Worm (Caenorhabditis elegans): ENCODE measurements around the gene sor-1.

Gene sor-1

ce11 chrIII:8402633-8403032 is 15.3 kb upstream of the sor-1 start:
- no peak for TF ChIP-seq blmp-1 (tag; optimal IDR thresholded peaks at IDR 0.05)

- TF ChIP-seq nhr-237 (tag; optimal IDR thresholded peaks at IDR 0.05) = no peak
- TF ChIP-seq drap-1 (GFP tag; optimal IDR thresholded peaks at IDR 0.05) = no peak
- TF ChIP-seq ham-2 (GFP tag; optimal IDR thresholded peaks at IDR 0.05) = no peak
- TF ChIP-seq bed-3 (GFP tag; optimal IDR thresholded peaks at IDR 0.05) = no peak
- TF ChIP-seq nhr-2 (tag; optimal IDR thresholded peaks at IDR 0.05) = no peak
- TF ChIP-seq sptf-1 (tag; optimal IDR thresholded peaks at IDR 0.05) = no peak
- TF ChIP-seq mab-5 (tag; optimal IDR thresholded peaks at IDR 0.05) = no peak
- TF ChIP-seq hlh-1 (tag; optimal IDR thresholded peaks at IDR 0.05) = no peak
- TF ChIP-seq nhr-12 (tag; optimal IDR thresholded peaks at IDR 0.05) = no peak
Measured at ce11 chrIII:8403507-8403906, 14.5 kb upstream of the sor-1 start, which contains the start of gene cutc-1. TSS of gene cutc-1 (minus strand) at chrIII:8403607.

ce11 chrIII:8405449-8405962 is 12.5 kb upstream of the sor-1 start, which contains the start of the genes ubxn-4 and cyy-1:
TSS of gene ubxn-4 (minus strand) at chrIII:8405562.
TSS of gene cyy-1 (plus strand) at chrIII:8405874.
- TF ChIP-seq mab-5 (tag; optimal IDR thresholded peaks at IDR 0.05) (no peak), mep-1 (tag; optimal IDR thresholded peaks at IDR 0.05) (peak; percentile 44), pha-4 (tag; optimal IDR thresholded peaks at IDR 0.05) (no peak), lsy-2 (tag; optimal IDR thresholded peaks at IDR 0.05) (peak; percentile 42), elt-3 (tag; optimal IDR thresholded peaks at IDR 0.05) (no peak), ces-1 (GFP tag; optimal IDR thresholded peaks at IDR 0.05) (peak; percentile 42)

ce11 chrIII:8409166-8409565 is 8.8 kb upstream of the sor-1 start, which contains the start of gene ZK353.9:
TSS of gene ZK353.9 (plus strand) at chrIII:8409496.
- TF ChIP-seq sem-2 (GFP tag; optimal IDR thresholded peaks at IDR 0.05) (no peak), ces-1 (GFP tag; optimal IDR thresholded peaks at IDR 0.05) (no peak), flh-1 (GFP tag; optimal IDR thresholded peaks at IDR 0.05) (no peak), nhr-2 (tag; optimal IDR thresholded peaks at IDR 0.05) (no peak), bed-3 (GFP tag; optimal IDR thresholded peaks at IDR 0.05) (no peak), elt-3 (tag; optimal IDR thresholded peaks at IDR 0.05) (no peak), unc-120 (tag; optimal IDR thresholded peaks at IDR 0.05; ENCODE audit: poor library complexity, severe bottlenecking) (no peak), nhr-28 (tag; optimal IDR thresholded peaks at IDR 0.05) (no peak), nhr-12 (tag; optimal IDR thresholded peaks at IDR 0.05) (no peak), tbx-8 (GFP tag; optimal IDR thresholded peaks at IDR 0.05) (no peak)

- TF ChIP-seq nhr-28 (tag; optimal IDR thresholded peaks at IDR 0.05) = no peak
- TF ChIP-seq unc-62 (GFP tag; optimal IDR thresholded peaks at IDR 0.05) = peak; percentile 50
Measured at ce11 chrIII:8410747-8411146, 7.2 kb upstream of the sor-1 start.

ce11 chrIII:8411976-8412375 is 6.0 kb upstream of the sor-1 start:
- TF ChIP-seq ztf-11 (tag; optimal IDR thresholded peaks at IDR 0.05) = no peak
- TF ChIP-seq lsy-2 (tag; optimal IDR thresholded peaks at IDR 0.05) = peak; percentile 80
- peak; percentile 5 for TF ChIP-seq drap-1 (GFP tag; optimal IDR thresholded peaks at IDR 0.05)
- TF ChIP-seq blmp-1 (tag; optimal IDR thresholded peaks at IDR 0.05) = no peak
- TF ChIP-seq ham-2 (GFP tag; optimal IDR thresholded peaks at IDR 0.05) = peak; percentile 30
- TF ChIP-seq nhr-2 (tag; optimal IDR thresholded peaks at IDR 0.05) = peak; percentile 30
- TF ChIP-seq mls-2 (tag; optimal IDR thresholded peaks at IDR 0.05) = peak; percentile 62
- no peak for TF ChIP-seq elt-3 (tag; optimal IDR thresholded peaks at IDR 0.05)
- TF ChIP-seq nhr-28 (tag; optimal IDR thresholded peaks at IDR 0.05) = no peak
- TF ChIP-seq ceh-39 (tag; optimal IDR thresholded peaks at IDR 0.05) = no peak
- TF ChIP-seq unc-62 (GFP tag; optimal IDR thresholded peaks at IDR 0.05) = peak; percentile 90
- peak; percentile 70 for TF ChIP-seq hlh-1 (tag; optimal IDR thresholded peaks at IDR 0.05)
- TF ChIP-seq lin-13 (tag; optimal IDR thresholded peaks at IDR 0.05) = no peak
- TF ChIP-seq unc-120 (tag; optimal IDR thresholded peaks at IDR 0.05; ENCODE audit: poor library complexity, severe bottlenecking) = peak; percentile 31
- TF ChIP-seq nhr-237 (tag; optimal IDR thresholded peaks at IDR 0.05) = peak; percentile 47
- peak; percentile 77 for TF ChIP-seq ces-1 (GFP tag; optimal IDR thresholded peaks at IDR 0.05)
- TF ChIP-seq bed-3 (GFP tag; optimal IDR thresholded peaks at IDR 0.05) = no peak
- TF ChIP-seq sptf-1 (tag; optimal IDR thresholded peaks at IDR 0.05) = peak; percentile 46
- peak; percentile 74 for TF ChIP-seq mep-1 (tag; optimal IDR thresholded peaks at IDR 0.05)

- TF ChIP-seq ham-2 (GFP tag; optimal IDR thresholded peaks at IDR 0.05) (no peak), ztf-11 (tag; optimal IDR thresholded peaks at IDR 0.05) (no peak), cnd-1 (tag; optimal IDR thresholded peaks at IDR 0.05) (no peak), ceh-83 (GFP tag; optimal IDR thresholded peaks at IDR 0.05) (no peak), hlh-1 (tag; optimal IDR thresholded peaks at IDR 0.05) (no peak), flh-1 (GFP tag; optimal IDR thresholded peaks at IDR 0.05) (no peak), unc-62 (GFP tag; optimal IDR thresholded peaks at IDR 0.05) (no peak), nhr-76 (tag; optimal IDR thresholded peaks at IDR 0.05) (no peak), nhr-2 (tag; optimal IDR thresholded peaks at IDR 0.05) (no peak), bed-3 (GFP tag; optimal IDR thresholded peaks at IDR 0.05) (no peak), snpc-4 (tag; optimal IDR thresholded peaks at IDR 0.05) (no peak), blmp-1 (tag; optimal IDR thresholded peaks at IDR 0.05) (no peak), unc-120 (tag; optimal IDR thresholded peaks at IDR 0.05; ENCODE audit: poor library complexity, severe bottlenecking) (no peak), unc-39 (tag; optimal IDR thresholded peaks at IDR 0.05) (no peak), mep-1 (tag; optimal IDR thresholded peaks at IDR 0.05) (no peak), mab-5 (tag; optimal IDR thresholded peaks at IDR 0.05) (no peak), zip-8 (tag; optimal IDR thresholded peaks at IDR 0.05) (no peak), ceh-43 (GFP tag; optimal IDR thresholded peaks at IDR 0.05) (no peak), elt-1 (tag; optimal IDR thresholded peaks at IDR 0.05; ENCODE audit: borderline replicate concordance, insufficient read depth) (no peak), drap-1 (GFP tag; optimal IDR thresholded peaks at IDR 0.05) (no peak)
Measured at ce11 chrIII:8413501-8413900, 4.5 kb upstream of the sor-1 start.
